Fruit fly (Drosophila melanogaster): Measurements from ENCODE around the gene Cp38.

Gene Cp38

DNA sequence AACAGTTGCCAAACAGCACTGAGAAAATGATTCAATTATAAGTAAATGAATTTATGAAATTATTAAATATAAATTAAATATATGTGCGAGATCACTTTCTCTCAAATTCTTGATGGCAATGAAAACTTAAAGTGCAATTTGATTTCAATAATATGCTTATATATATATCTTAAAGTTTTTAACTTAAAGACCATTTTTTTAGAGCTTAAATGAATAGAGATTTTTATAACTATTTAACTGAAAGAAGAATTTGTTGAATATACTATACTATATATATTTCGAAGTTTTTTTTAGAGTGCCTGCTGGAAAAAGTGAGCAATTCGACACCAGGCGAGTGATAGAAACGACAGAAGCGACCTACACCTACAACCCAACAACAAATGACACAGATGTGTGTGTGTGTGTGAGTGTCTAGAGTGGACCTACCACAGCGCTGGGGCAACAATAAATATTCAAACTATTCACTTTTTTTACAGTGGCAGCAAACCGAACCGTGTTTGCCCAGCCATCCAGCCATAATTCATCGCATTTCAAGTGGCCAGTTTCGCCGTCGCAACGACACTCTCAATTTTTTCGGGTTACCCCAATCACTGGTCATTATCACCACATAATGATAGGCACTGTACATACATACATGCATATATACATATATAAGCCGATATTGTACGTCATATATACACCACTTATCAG, 36.6 kb upstream of the Cp38 start (continued):
- no peak for TF ChIP-seq klu (GFP tag; IDR thresholded peaks at IDR 0.05)
- TF ChIP-seq Hsf (GFP tag; optimal IDR thresholded peaks at IDR 0.05): no peak
- peak; percentile 80 for TF ChIP-seq zf30C (GFP tag; optimal IDR thresholded peaks at IDR 0.05)
- TF ChIP-seq CG13424 (tag; optimal IDR thresholded peaks at IDR 0.05): peak; percentile 69
- TF ChIP-seq Pdp1 (GFP tag; optimal IDR thresholded peaks at IDR 0.05): peak in 1 of 2 experiments; percentile 11
- TF ChIP-seq E2f1 (GFP tag; IDR thresholded peaks at IDR 0.05): no peak
- TF ChIP-seq ci (GFP tag; IDR thresholded peaks at IDR 0.05): peak; percentile 75
- peak; percentile 61 for TF ChIP-seq CG15601 (tag; optimal IDR thresholded peaks at IDR 0.05)
- peak; percentile 28 for TF ChIP-seq CG15514 (GFP tag; optimal IDR thresholded peaks at IDR 0.05)
- no peak for TF ChIP-seq Drgx (GFP tag; IDR thresholded peaks at IDR 0.05)
- TF ChIP-seq CG6683 (GFP tag; optimal IDR thresholded peaks at IDR 0.05): no peak
- TF ChIP-seq Neu2 (GFP tag; optimal IDR thresholded peaks at IDR 0.05; ENCODE audit: borderline replicate concordance): no peak
- TF ChIP-seq sc (optimal IDR thresholded peaks at IDR 0.05): no peak
- TF ChIP-seq sc (GFP tag; optimal IDR thresholded peaks at IDR 0.05): peak; percentile 17
- TF ChIP-seq cwo (GFP tag; optimal IDR thresholded peaks at IDR 0.05): peak; percentile 11
- TF ChIP-seq CG17385 (GFP tag; optimal IDR thresholded peaks at IDR 0.05): peak; percentile 50
- peak; percentile 7 for TF ChIP-seq chn (GFP tag; optimal IDR thresholded peaks at IDR 0.05)
- no peak for TF ChIP-seq CG3065 (GFP tag; optimal IDR thresholded peaks at IDR 0.05)
- TF ChIP-seq E2f2 (GFP tag; IDR thresholded peaks at IDR 0.05): peak; percentile 17; the same call in 1 of the 2 replicates
- no peak for TF ChIP-seq Dll (GFP tag; IDR thresholded peaks at IDR 0.05; ENCODE audit: partially characterized antibody)
- TF ChIP-seq sim (GFP tag; IDR thresholded peaks at IDR 0.05): peak; percentile 32; the same call in 1 of the 2 replicates
- TF ChIP-seq CG32772 (GFP tag; IDR thresholded peaks at IDR 0.05): peak; percentile 40; the same call in 1 of the 2 replicates
- TF ChIP-seq CG1647 (GFP tag; optimal IDR thresholded peaks at IDR 0.05): no peak
- peak; percentile 46 for TF ChIP-seq CG12659 (GFP tag; optimal IDR thresholded peaks at IDR 0.05)
- no peak for TF ChIP-seq danr (GFP tag; IDR thresholded peaks at IDR 0.05)
- TF ChIP-seq CG13775 (GFP tag; optimal IDR thresholded peaks at IDR 0.05): peak; percentile 45
- peak; percentile 61 for TF ChIP-seq Spps (tag; optimal IDR thresholded peaks at IDR 0.05)
- peak; percentile 67 for TF ChIP-seq Ptx1 (GFP tag; IDR thresholded peaks at IDR 0.05)
- 0 out of 3 replicates have a peak, but pooled peaks have one; percentile 19 for TF ChIP-seq Dbx (GFP tag; IDR thresholded peaks at IDR 0.05)
- TF ChIP-seq NFAT (GFP tag; IDR thresholded peaks at IDR 0.05): no peak
- TF ChIP-seq CG6254 (GFP tag; optimal IDR thresholded peaks at IDR 0.05): peak; percentile 25
- TF ChIP-seq unpg (GFP tag; optimal IDR thresholded peaks at IDR 0.05): peak; percentile 63
- peak; percentile 27 for TF ChIP-seq Nf-YC (tag; optimal IDR thresholded peaks at IDR 0.05)
- peak; percentile 68 for TF ChIP-seq CG33557 (GFP tag; optimal IDR thresholded peaks at IDR 0.05)
- peak; percentile 45 for TF ChIP-seq Hr3 (GFP tag; optimal IDR thresholded peaks at IDR 0.05)
- no peak for TF ChIP-seq br (optimal IDR thresholded peaks at IDR 0.05)
- peak; percentile 22; the same call in 1 of the 2 replicates for TF ChIP-seq MBD-R2 (GFP tag; IDR thresholded peaks at IDR 0.05)
- TF ChIP-seq CG1233 (GFP tag; optimal IDR thresholded peaks at IDR 0.05): peak; percentile 32
- TF ChIP-seq CrebB (tag; optimal IDR thresholded peaks at IDR 0.05): no peak
- 0 out of 2 replicates have a peak, but pooled peaks have one; percentile 33 for TF ChIP-seq ap (GFP tag; IDR thresholded peaks at IDR 0.05)
- peak; percentile 54 for TF ChIP-seq CG9437 (GFP tag; optimal IDR thresholded peaks at IDR 0.05)
- no peak for TF ChIP-seq jing (GFP tag; optimal IDR thresholded peaks at IDR 0.05)
- TF ChIP-seq pzg (GFP tag; optimal IDR thresholded peaks at IDR 0.05): no peak
- no peak for TF ChIP-seq vfl (GFP tag; optimal IDR thresholded peaks at IDR 0.05)
- no peak for TF ChIP-seq CG11723 (GFP tag; optimal IDR thresholded peaks at IDR 0.05)
- no peak for TF ChIP-seq al (GFP tag; IDR thresholded peaks at IDR 0.05)
- TF ChIP-seq CG30020 (tag; optimal IDR thresholded peaks at IDR 0.05): peak; percentile 27
- TF ChIP-seq Asciz (GFP tag; optimal IDR thresholded peaks at IDR 0.05): no peak
- TF ChIP-seq Awh (GFP tag; IDR thresholded peaks at IDR 0.05): peak; percentile 31; the same call in 1 of the 2 replicates
- TF ChIP-seq mirr (GFP tag; optimal IDR thresholded peaks at IDR 0.05): peak; percentile 54
